Fruit fly (Drosophila melanogaster) whole organism, embryonic: ENCODE results near the gene Acp63F.

Experiments
- Asciz ChIP-seq: fragments of 200-800 bp; sonication (Bioruptor generic); optimal IDR thresholded peaks from 2 replicates; lab custom pipeline; 2017; ENCODE audit warnings: missing biosample characterization, mild to moderate bottlenecking, missing genetic modification characterization, missing genetic modification reagents
- Atf-2 ChIP-seq: fragments of 200-800 bp; sonication (Bioruptor generic); optimal IDR thresholded peaks from 2 replicates; lab custom pipeline; 2016; ENCODE audit warnings: missing biosample characterization, missing genetic modification characterization
- Bdp1 ChIP-seq: fragments of 200-800 bp; sonication (Bioruptor generic); optimal IDR thresholded peaks from 3 replicates; lab custom pipeline; 2016; ENCODE audit warnings: missing biosample characterization, missing genetic modification characterization
- CG10274 ChIP-seq: fragments of 200-800 bp; sonication (Bioruptor generic); optimal IDR thresholded peaks from 3 replicates; lab custom pipeline; 2017; ENCODE audit warnings: missing biosample characterization, mild to moderate bottlenecking, missing genetic modification characterization
- CG11093 ChIP-seq: fragments of 200-800 bp; sonication (Bioruptor generic); IDR thresholded peaks from 3 replicates; pipeline ENCODE4 v1.3.6; 2022; ENCODE audit warnings: missing biosample characterization, missing genetic modification characterization
- CG11695 ChIP-seq: fragments of 200-800 bp; sonication (Bioruptor generic); IDR thresholded peaks from 3 replicates; pipeline ENCODE4 v1.3.6; 2022; ENCODE audit warnings: missing biosample characterization, missing genetic modification characterization
- CG11723 ChIP-seq: fragments of 200-800 bp; sonication (Bioruptor generic); optimal IDR thresholded peaks from 2 replicates; lab custom pipeline; 2017; ENCODE audit warnings: missing biosample characterization, mild to moderate bottlenecking, missing genetic modification characterization
- CG12744 ChIP-seq: fragments of 200-800 bp; sonication (Bioruptor generic); optimal IDR thresholded peaks from 2 replicates; lab custom pipeline; 2016; ENCODE audit warnings: missing biosample characterization, missing genetic modification characterization
- CG14965 ChIP-seq: fragments of 200-800 bp; sonication (Bioruptor generic); optimal IDR thresholded peaks from 2 replicates; lab custom pipeline; 2016; ENCODE audit warnings: missing biosample characterization, missing genetic modification characterization, borderline replicate concordance
- CG1529 ChIP-seq: fragments of 200-800 bp; sonication (Bioruptor generic); optimal IDR thresholded peaks from 3 replicates; lab custom pipeline; 2018; ENCODE audit warnings: missing biosample characterization, missing genetic modification characterization
- CG18262 ChIP-seq: fragments of 200-800 bp; optimal IDR thresholded peaks from 3 replicates; lab custom pipeline; 2019; ENCODE audit warnings: missing biosample characterization, mild to moderate bottlenecking, missing genetic modification characterization, moderate library complexity
- CG31224 ChIP-seq: fragments of 200-800 bp; sonication (Bioruptor generic); IDR thresholded peaks from 2 replicates; pipeline ENCODE4 v1.3.6; 2022; ENCODE audit warnings: missing biosample characterization, missing genetic modification characterization
- CG4730 ChIP-seq: fragments of 200-800 bp; sonication (Bioruptor generic); IDR thresholded peaks from 2 replicates; pipeline ENCODE4 v1.3.6; 2022; ENCODE audit warnings: missing biosample characterization, missing genetic modification characterization
- CG6765 ChIP-seq: fragments of 200-800 bp; sonication (Bioruptor generic); optimal IDR thresholded peaks from 3 replicates; lab custom pipeline; 2017; ENCODE audit warnings: missing biosample characterization, mild to moderate bottlenecking, missing genetic modification characterization
- CG6854 ChIP-seq: fragments of 200-800 bp; sonication (Bioruptor generic); optimal IDR thresholded peaks from 3 replicates; lab custom pipeline; 2017; ENCODE audit warnings: missing biosample characterization, mild to moderate bottlenecking, missing genetic modification characterization
- CG7839 ChIP-seq: fragments of 200-800 bp; sonication (Bioruptor generic); optimal IDR thresholded peaks from 3 replicates; lab custom pipeline; 2018; ENCODE audit warnings: missing biosample characterization, mild to moderate bottlenecking, missing genetic modification characterization, moderate library complexity
- CG9215 ChIP-seq: fragments of 200-800 bp; sonication (Bioruptor generic); IDR thresholded peaks from 2 replicates; pipeline ENCODE4 v1.3.6; 2022; ENCODE audit warnings: missing biosample characterization, missing genetic modification characterization
- CG9727 ChIP-seq: fragments of 200-800 bp; sonication (Bioruptor generic); optimal IDR thresholded peaks from 3 replicates; lab custom pipeline; 2017; ENCODE audit warnings: missing biosample characterization, mild to moderate bottlenecking, missing genetic modification characterization
- CkIIα-i1 ChIP-seq: fragments of 200-800 bp; sonication (Bioruptor generic); IDR thresholded peaks from 2 replicates; pipeline ENCODE4 v1.3.6; 2022; ENCODE audit warnings: missing biosample characterization, missing genetic modification characterization
- Dp ChIP-seq: fragments of 200-800 bp; sonication (Bioruptor generic); optimal IDR thresholded peaks from 2 replicates; lab custom pipeline; 2018; ENCODE audit warnings: missing biosample characterization, mild to moderate bottlenecking, missing genetic modification characterization, moderate library complexity
- E2f1 ChIP-seq: fragments of 200-800 bp; sonication (Bioruptor generic); IDR thresholded peaks from 2 replicates; pipeline ENCODE4 v1.3.6; 2022; ENCODE audit warnings: missing biosample characterization, missing genetic modification characterization
- Eip74EF ChIP-seq, 2 experiments: fragments of 200-800 bp in 1 of 2; fragments of >200 bp in 1 of 2; sonication (Bioruptor generic) in 1 of 2; optimal IDR thresholded peaks; 2 replicates each; lab custom pipeline; 2017 to 2019; ENCODE audit warnings: missing biosample characterization in 2 of 2, missing genetic modification characterization in 2 of 2, mild to moderate bottlenecking in 1 of 2, moderate library complexity in 1 of 2
- Gug ChIP-seq: fragments of 200-800 bp; sonication (Bioruptor generic); IDR thresholded peaks from 4 replicates; pipeline ENCODE4 v1.3.6; 2022; ENCODE audit warnings: missing biosample characterization, missing genetic modification characterization
- HmgD ChIP-seq: fragments of 200-800 bp; sonication (Bioruptor generic); optimal IDR thresholded peaks from 3 replicates; lab custom pipeline; 2016; ENCODE audit warnings: missing biosample characterization, missing genetic modification characterization
- Lpt ChIP-seq: fragments of >200 bp; optimal IDR thresholded peaks from 2 replicates; lab custom pipeline; 2018; ENCODE audit warnings: missing biosample characterization, missing genetic modification characterization
- Max ChIP-seq: fragments of 200-800 bp; sonication (Bioruptor generic); optimal IDR thresholded peaks from 2 replicates; lab custom pipeline; 2016; ENCODE audit warnings: missing biosample characterization, mild to moderate bottlenecking, missing genetic modification characterization
- Myb ChIP-seq: fragments of 200-800 bp; sonication (Bioruptor generic); optimal IDR thresholded peaks from 2 replicates; lab custom pipeline; 2016; ENCODE audit warnings: missing biosample characterization, missing genetic modification characterization
- NC2α ChIP-seq: fragments of 200-800 bp; sonication (Bioruptor generic); optimal IDR thresholded peaks from 2 replicates; lab custom pipeline; 2016; ENCODE audit warnings: missing biosample characterization, missing genetic modification characterization
- NC2β ChIP-seq: fragments of 200-800 bp; sonication (Bioruptor generic); optimal IDR thresholded peaks from 2 replicates; lab custom pipeline; 2016; ENCODE audit warnings: missing biosample characterization, missing genetic modification characterization
- Nf-YB ChIP-seq: fragments of 200-800 bp; sonication (Bioruptor generic); optimal IDR thresholded peaks from 3 replicates; lab custom pipeline; 2019; ENCODE audit warnings: missing biosample characterization, mild to moderate bottlenecking, missing genetic modification characterization, moderate library complexity
- Sin3A ChIP-seq: fragments of >200 bp; optimal IDR thresholded peaks from 2 replicates; lab custom pipeline; 2018
- ab ChIP-seq: fragments of 200-800 bp; sonication (Bioruptor generic); optimal IDR thresholded peaks from 2 replicates; lab custom pipeline; 2016; ENCODE audit warnings: missing biosample characterization, missing genetic modification characterization
- aop ChIP-seq: fragments of 200-800 bp; sonication (Bioruptor generic); IDR thresholded peaks from 2 replicates; pipeline ENCODE4 v1.3.6; 2022; ENCODE audit warnings: missing biosample characterization, missing genetic modification characterization
- cas ChIP-seq: fragments of 200-800 bp; sonication (Bioruptor generic); IDR thresholded peaks from 2 replicates; pipeline ENCODE4 v1.3.6; 2022; ENCODE audit warnings: missing biosample characterization, missing genetic modification characterization
- cg ChIP-seq: fragments of 200-800 bp; sonication (Bioruptor generic); optimal IDR thresholded peaks from 3 replicates; lab custom pipeline; 2019; ENCODE audit warnings: missing biosample characterization, mild to moderate bottlenecking, missing genetic modification characterization, moderate library complexity
- danr ChIP-seq: fragments of 200-800 bp; sonication (Bioruptor generic); IDR thresholded peaks from 2 replicates; pipeline ENCODE4 v1.3.6; 2022; ENCODE audit warnings: missing biosample characterization, missing genetic modification characterization
- fd3F ChIP-seq: fragments of 200-800 bp; sonication (Bioruptor generic); optimal IDR thresholded peaks from 2 replicates; lab custom pipeline; 2018; ENCODE audit warnings: missing biosample characterization, mild to moderate bottlenecking, missing genetic modification characterization, moderate library complexity
- fd64A ChIP-seq: fragments of 200-800 bp; sonication (Bioruptor generic); optimal IDR thresholded peaks from 3 replicates; lab custom pipeline; 2018; ENCODE audit warnings: missing biosample characterization, mild to moderate bottlenecking, missing genetic modification characterization
- gfzf ChIP-seq: fragments of 200-800 bp; sonication (Bioruptor generic); optimal IDR thresholded peaks from 2 replicates; lab custom pipeline; 2016; ENCODE audit warnings: missing biosample characterization, mild to moderate bottlenecking, missing genetic modification characterization, moderate library complexity
- ham ChIP-seq: fragments of 200-800 bp; sonication (Bioruptor generic); IDR thresholded peaks from 2 replicates; pipeline ENCODE4 v1.3.6; 2022; ENCODE audit warnings: missing biosample characterization, missing genetic modification characterization
- hb ChIP-seq: fragments of 200-800 bp; sonication (Bioruptor generic); IDR thresholded peaks from 3 replicates; pipeline ENCODE4 v1.3.6; 2022; ENCODE audit warnings: missing biosample characterization, missing genetic modification characterization; ENCODE audit not compliant: partially characterized antibody
- hbn ChIP-seq: fragments of 200-800 bp; sonication (Bioruptor generic); IDR thresholded peaks from 2 replicates; pipeline ENCODE4 v1.3.6; 2022; ENCODE audit warnings: missing biosample characterization, missing genetic modification characterization; ENCODE audit not compliant: partially characterized antibody
- lilli ChIP-seq: fragments of 200-800 bp; sonication (Bioruptor generic); optimal IDR thresholded peaks from 3 replicates; lab custom pipeline; 2016; ENCODE audit warnings: missing biosample characterization, missing genetic modification characterization
- nmo ChIP-seq: fragments of 200-800 bp; sonication (Bioruptor generic); optimal IDR thresholded peaks from 2 replicates; lab custom pipeline; 2018; ENCODE audit warnings: missing biosample characterization, mild to moderate bottlenecking, missing genetic modification characterization, moderate library complexity
- otp ChIP-seq: fragments of 200-800 bp; sonication (Bioruptor generic); IDR thresholded peaks from 3 replicates; pipeline ENCODE4, ENCODE4 v1.3.6; 2022; ENCODE audit warnings: missing biosample characterization, missing genetic modification characterization
- pho ChIP-seq: fragments of 200-800 bp; sonication (Bioruptor generic); optimal IDR thresholded peaks from 2 replicates; lab custom pipeline; 2016; ENCODE audit warnings: missing biosample characterization, missing genetic modification characterization
- sim ChIP-seq: fragments of 200-800 bp; sonication (Bioruptor generic); IDR thresholded peaks from 2 replicates; pipeline ENCODE4 v1.3.6; 2022; ENCODE audit warnings: missing biosample characterization, missing genetic modification characterization
- slou ChIP-seq: fragments of 200-800 bp; sonication (Bioruptor generic); optimal IDR thresholded peaks from 3 replicates; lab custom pipeline; 2016; ENCODE audit warnings: missing biosample characterization, missing genetic modification characterization
- tgo ChIP-seq: fragments of 200-800 bp; sonication (Bioruptor generic); IDR thresholded peaks from 3 replicates; pipeline ENCODE4 v1.3.6; 2022; ENCODE audit warnings: missing biosample characterization, missing genetic modification characterization
- tll ChIP-seq, 2 experiments: fragments of 200-800 bp in 1 of 2; fragments of >200 bp in 1 of 2; sonication (Bioruptor generic) in 1 of 2; optimal IDR thresholded peaks; 2 replicates each; lab custom pipeline; 2017 to 2019; ENCODE audit warnings: missing biosample characterization in 2 of 2, missing genetic modification characterization in 2 of 2, mild to moderate bottlenecking in 1 of 2, moderate library complexity in 1 of 2
- vfl ChIP-seq: fragments of 200-800 bp; sonication (Bioruptor generic); optimal IDR thresholded peaks from 2 replicates; lab custom pipeline; 2016; ENCODE audit warnings: missing biosample characterization, missing genetic modification characterization

Gene Acp63F

dm6 chr3L:3787595-3788151 is 28.5 kb downstream of the Acp63F start (continued):
- TF ChIP-seq otp (GFP tag; lab: Robert Waterston, UW) (no peak), hbn (no peak), CG11723 (peak; percentile 48), CG12744 (GFP tag; lab: Kevin White, UChicago) (no peak), HmgD (peak; percentile 15), Nf-YB (GFP tag; lab: Kevin White, UChicago) (peak; percentile 22), ab (GFP tag; lab: Kevin White, UChicago) (no peak), CG14965 (GFP tag; lab: Kevin White, UChicago) (no peak), Asciz (GFP tag; lab: Kevin White, UChicago) (no peak), ham (GFP tag; lab: Robert Waterston, UW) (no peak), Bdp1 (peak; percentile 0), Myb (GFP tag; lab: Kevin White, UChicago) (peak; percentile 31), tgo (no peak), CG9215 (GFP tag; lab: Robert Waterston, UW) (no peak), CG11695 (GFP tag; lab: Robert Waterston, UW) (peak; percentile 45; the same call in 1 of the 3 replicates), NC2β (GFP tag; lab: Kevin White, UChicago) (peak; percentile 19), Atf-2 (no peak), Max (GFP tag; lab: Kevin White, UChicago) (no peak), E2f1 (GFP tag; lab: Robert Waterston, UW) (no peak), hb (GFP tag; lab: Robert Waterston, UW) (no peak), danr (GFP tag; lab: Robert Waterston, UW) (no peak), sim (GFP tag; lab: Robert Waterston, UW) (no peak), CG9727 (GFP tag; lab: Kevin White, UChicago) (peak; percentile 36), fd3F (peak; percentile 6), aop (no peak; the same call in 1 of the 2 replicates), CG4730 (GFP tag; lab: Robert Waterston, UW) (no peak), CG18262 (tag; lab: Kevin White, UChicago) (no peak), lilli (GFP tag; lab: Kevin White, UChicago) (no peak), gfzf (GFP tag; lab: Kevin White, UChicago) (peak; percentile 92), Eip74EF (GFP tag; optimal IDR thresholded peaks at IDR 0.05; lab: Kevin White, UChicago) (peak in 1 of 2 experiments; percentile 14), CG31224 (GFP tag; lab: Robert Waterston, UW) (no peak), CG11093 (GFP tag; lab: Robert Waterston, UW) (no peak), pho (no peak), CkIIα-i1 (GFP tag; lab: Robert Waterston, UW) (no peak), cas (no peak), tll (GFP tag; optimal IDR thresholded peaks at IDR 0.05; lab: Kevin White, UChicago) (peak in 1 of 2 experiments; percentile 19), vfl (no peak), slou (GFP tag; lab: Kevin White, UChicago) (no peak), CG6854 (GFP tag; lab: Kevin White, UChicago) (peak; percentile 57), Gug (GFP tag; lab: Robert Waterston, UW) (no peak), nmo (GFP tag; lab: Kevin White, UChicago) (peak; percentile 44), Sin3A (lab: Kevin White, UChicago) (peak; percentile 2), fd64A (GFP tag; lab: Kevin White, UChicago) (no peak), Dp (GFP tag; lab: Kevin White, UChicago) (peak; percentile 89), CG7839 (peak; percentile 3), CG6765 (GFP tag; lab: Kevin White, UChicago) (no peak), CG10274 (GFP tag; lab: Kevin White, UChicago) (no peak), cg (GFP tag; lab: Kevin White, UChicago) (peak; percentile 87), Lpt (GFP tag; lab: Kevin White, UChicago) (no peak), CG1529 (no peak), NC2α (no peak)
